Fruit fly (Drosophila melanogaster) whole organism, adult: Measurements from ENCODE around the gene Ac78C.
A peak's percentile ranks its signal among the peaks of the same experiment; 100 is the strongest.

Experiments
- CG11617 ChIP-seq: fragments of 200-800 bp; sonication (Bioruptor generic); optimal IDR thresholded peaks from 2 replicates; lab custom pipeline; 2017; ENCODE audit warnings: mild to moderate bottlenecking, missing biosample characterization, missing genetic modification reagents, missing genetic modification characterization
- CG12768 ChIP-seq: fragments of 200-800 bp; sonication (Bioruptor generic); optimal IDR thresholded peaks from 2 replicates; lab custom pipeline; 2017; ENCODE audit warnings: missing biosample characterization, missing genetic modification characterization, mild to moderate bottlenecking, moderate library complexity, missing genetic modification reagents
- CG14711 ChIP-seq: fragments of 200-800 bp; sonication (Bioruptor generic); optimal IDR thresholded peaks from 2 replicates; lab custom pipeline; 2018; ENCODE audit warnings: missing biosample characterization, mild to moderate bottlenecking, missing genetic modification characterization, moderate library complexity
- CG1620 ChIP-seq: fragments of 200-800 bp; sonication (Bioruptor generic); optimal IDR thresholded peaks from 2 replicates; lab custom pipeline; 2016; ENCODE audit warnings: missing biosample characterization, missing genetic modification characterization
- CG33017 ChIP-seq: fragments of 200-800 bp; sonication (Bioruptor generic); optimal IDR thresholded peaks from 2 replicates; lab custom pipeline; 2018; ENCODE audit warnings: missing biosample characterization, mild to moderate bottlenecking, missing genetic modification characterization, moderate library complexity
- CG5204 ChIP-seq: fragments of 200-800 bp; sonication (Bioruptor generic); optimal IDR thresholded peaks from 2 replicates; lab custom pipeline; 2016; ENCODE audit warnings: missing biosample characterization, missing genetic modification characterization
- CG7045 ChIP-seq: fragments of 200-800 bp; sonication (Bioruptor generic); optimal IDR thresholded peaks from 2 replicates; lab custom pipeline; 2017; ENCODE audit warnings: missing biosample characterization, mild to moderate bottlenecking, missing genetic modification characterization
- CG7101 ChIP-seq: fragments of 200-800 bp; sonication (Bioruptor generic); optimal IDR thresholded peaks from 2 replicates; lab custom pipeline; 2018; ENCODE audit warnings: missing biosample characterization, mild to moderate bottlenecking, missing genetic modification characterization, moderate library complexity
- Clk ChIP-seq: fragments of 200-800 bp; sonication (Bioruptor generic); optimal IDR thresholded peaks from 2 replicates; lab custom pipeline; 2017; ENCODE audit warnings: missing biosample characterization, missing genetic modification characterization
- Crg-1 ChIP-seq: fragments of 200-800 bp; sonication (Bioruptor generic); optimal IDR thresholded peaks from 2 replicates; lab custom pipeline; 2016; ENCODE audit warnings: missing biosample characterization, missing genetic modification characterization
- Hr96 ChIP-seq: fragments of 200-800 bp; sonication (Bioruptor generic); optimal IDR thresholded peaks from 2 replicates; lab custom pipeline; 2016; ENCODE audit warnings: missing biosample characterization, missing genetic modification characterization
- Mnt ChIP-seq: fragments of 200-800 bp; sonication (Bioruptor generic); optimal IDR thresholded peaks from 2 replicates; lab custom pipeline; 2016; ENCODE audit warnings: missing biosample characterization, mild to moderate bottlenecking, missing genetic modification characterization
- bab1 ChIP-seq: fragments of 200-800 bp; sonication (Bioruptor generic); optimal IDR thresholded peaks from 3 replicates; lab custom pipeline; 2019; ENCODE audit warnings: missing biosample characterization, mild to moderate bottlenecking, missing genetic modification characterization, moderate library complexity
- cic ChIP-seq: fragments of 200-800 bp; sonication (Bioruptor generic); optimal IDR thresholded peaks from 2 replicates; lab custom pipeline; 2017; ENCODE audit warnings: missing biosample characterization, mild to moderate bottlenecking, missing genetic modification characterization, moderate library complexity
- cnc ChIP-seq, 2 experiments: fragments of >200 bp; optimal IDR thresholded peaks; 2 replicates each; lab custom pipeline; 2017
- kay ChIP-seq: fragments of 200-800 bp; sonication (Bioruptor generic); peaks from one replicate; lab custom pipeline; 2016; ENCODE audit warnings: missing biosample characterization, missing genetic modification characterization, borderline replicate concordance
- ovo ChIP-seq: fragments of 200-800 bp; sonication (Bioruptor generic); optimal IDR thresholded peaks from 2 replicates; lab custom pipeline; 2016; ENCODE audit warnings: missing biosample characterization, missing genetic modification characterization
- pad ChIP-seq: fragments of 200-800 bp; sonication (Bioruptor generic); optimal IDR thresholded peaks from 3 replicates; lab custom pipeline; 2017; ENCODE audit warnings: missing biosample characterization, missing genetic modification characterization, mild to moderate bottlenecking, moderate library complexity, missing genetic modification reagents
- tj ChIP-seq: fragments of 200-800 bp; sonication (Bioruptor generic); optimal IDR thresholded peaks from 3 replicates; lab custom pipeline; 2017; ENCODE audit warnings: missing biosample characterization, mild to moderate bottlenecking, missing genetic modification characterization, moderate library complexity
- toe ChIP-seq: fragments of 200-800 bp; sonication (Bioruptor generic); optimal IDR thresholded peaks from 2 replicates; lab custom pipeline; 2016; ENCODE audit warnings: missing biosample characterization, missing genetic modification characterization

Gene Ac78C

DNA sequence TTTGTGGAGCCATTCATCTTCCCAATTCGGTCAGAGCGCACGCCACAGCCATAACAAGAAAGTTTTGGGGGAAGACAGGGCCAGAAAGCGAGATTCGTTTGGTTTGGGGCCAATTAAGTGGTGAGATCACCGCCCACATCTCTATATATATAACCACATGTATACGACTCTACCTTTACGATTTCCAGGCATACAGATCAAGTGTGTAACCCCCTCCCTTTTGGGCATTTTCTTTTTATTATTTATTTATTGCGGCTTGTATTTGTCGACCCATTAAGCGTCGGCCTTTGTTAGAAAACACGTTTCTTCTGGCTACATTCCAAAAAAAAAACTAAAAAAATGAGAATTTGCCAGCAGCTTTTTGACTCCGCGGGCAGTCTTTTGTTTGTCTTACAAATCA, 70.4 kb downstream of the Ac78C start:
- TF ChIP-seq CG12768 (GFP tag; lab: Kevin White, UChicago) (no peak), Crg-1 (no peak), CG5204 (GFP tag; lab: Kevin White, UChicago) (no peak), CG7101 (tag; lab: Kevin White, UChicago) (no peak), CG33017 (tag; lab: Kevin White, UChicago) (no peak), CG11617 (GFP tag; lab: Kevin White, UChicago) (no peak), cic (no peak), bab1 (no peak)

DNA sequence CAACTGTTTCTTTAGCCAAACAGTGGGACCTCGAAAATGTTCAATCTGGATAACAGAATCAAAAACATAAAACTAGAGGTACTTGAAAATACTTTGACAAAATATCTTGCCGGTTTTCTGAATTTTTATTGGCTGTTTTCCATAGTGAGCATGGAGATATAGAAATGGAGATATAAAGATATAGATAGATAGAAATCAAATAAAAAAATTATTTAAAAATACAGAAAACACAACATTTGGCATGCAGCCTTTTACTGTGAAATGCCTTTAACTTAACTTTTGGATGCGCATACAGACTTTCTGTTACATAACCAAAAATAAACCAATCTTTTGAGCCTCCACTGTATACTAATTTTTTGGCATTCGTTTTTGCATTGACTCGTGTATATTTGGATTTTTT, 71.3 kb downstream of the Ac78C start:
- TF ChIP-seq CG12768 (GFP tag; lab: Kevin White, UChicago) (no peak), CG14711 (tag; lab: Kevin White, UChicago) (no peak)

DNA sequence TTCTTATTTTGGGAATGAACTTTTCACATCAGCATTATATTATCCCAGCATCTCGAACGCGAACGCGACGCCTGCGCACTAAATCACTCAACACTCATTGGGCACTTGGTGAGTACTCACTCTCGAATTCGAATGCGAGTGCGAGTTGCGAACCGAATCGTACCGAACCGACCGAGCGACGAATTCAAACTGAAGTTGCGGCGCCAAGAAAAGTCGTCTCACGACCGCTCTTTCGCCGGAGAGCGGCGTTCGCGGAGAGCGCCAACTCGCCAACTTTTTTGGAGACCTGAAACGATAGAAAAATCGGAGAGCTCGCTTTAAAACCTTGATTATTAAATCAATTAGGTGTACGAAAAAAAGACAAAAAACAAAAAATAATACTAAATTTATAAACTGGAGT, 71.8 kb downstream of the Ac78C start:
- no peak for TF ChIP-seq CG11617 (GFP tag; lab: Kevin White, UChicago)
- no peak for TF ChIP-seq cic
- peak; percentile 34 for TF ChIP-seq tj
- TF ChIP-seq CG1620 (GFP tag; lab: Kevin White, UChicago): no peak
- no peak for TF ChIP-seq Hr96 (GFP tag; lab: Kevin White, UChicago)
- no peak for TF ChIP-seq CG7045 (GFP tag; lab: Kevin White, UChicago)
- no peak for TF ChIP-seq toe
- no peak for TF ChIP-seq Clk (GFP tag; lab: Kevin White, UChicago)
- peak; percentile 1 for TF ChIP-seq bab1
- no peak for TF ChIP-seq Crg-1

DNA sequence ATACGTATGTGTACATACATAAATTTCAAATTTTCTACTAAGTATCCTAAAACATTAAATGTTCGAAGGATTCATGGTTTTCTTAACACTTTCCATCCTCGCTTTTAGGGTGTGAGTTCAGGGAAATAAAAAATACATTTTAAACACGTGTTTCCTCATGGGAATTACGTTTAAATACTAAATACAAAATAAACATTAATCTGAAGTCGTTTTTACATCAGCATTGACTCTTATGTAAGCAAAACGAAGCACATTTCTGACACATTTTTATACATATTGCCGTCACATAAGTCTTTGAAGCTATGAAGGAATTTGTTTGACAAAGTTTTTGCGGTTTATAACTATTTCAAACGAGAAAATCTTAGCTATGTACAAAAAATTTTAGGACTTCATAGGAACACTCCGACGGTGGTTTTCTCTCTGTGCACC, 72.7 kb downstream of the Ac78C start:
- TF ChIP-seq kay (GFP tag; lab: Kevin White, UChicago) (peak; percentile 26), CG33017 (tag; lab: Kevin White, UChicago) (no peak)

DNA sequence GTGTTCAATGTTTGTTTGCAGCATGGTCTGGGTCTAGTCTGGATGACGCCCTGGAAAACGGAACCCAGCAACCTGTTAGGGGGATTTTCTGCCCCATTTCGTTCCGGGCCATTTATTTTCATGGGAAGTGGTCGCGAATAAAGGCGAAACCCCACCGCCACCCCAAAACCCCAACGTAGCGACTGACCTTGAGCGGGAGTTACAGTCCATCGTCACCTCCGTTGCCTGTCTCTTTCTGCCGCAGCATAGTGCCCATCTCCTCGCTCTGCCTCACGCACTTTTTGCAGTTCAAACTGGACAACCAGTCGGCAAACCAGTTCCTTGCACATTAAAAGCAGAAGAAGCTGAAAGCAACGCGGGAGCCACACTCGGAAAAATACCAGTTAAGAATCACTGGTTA, 73.1 kb downstream of the Ac78C start:
- TF ChIP-seq ovo (GFP tag; lab: Kevin White, UChicago) (no peak), CG14711 (tag; lab: Kevin White, UChicago) (no peak), pad (GFP tag; lab: Kevin White, UChicago) (no peak), Mnt (GFP tag; lab: Kevin White, UChicago) (no peak), CG7101 (tag; lab: Kevin White, UChicago) (no peak)

DNA sequence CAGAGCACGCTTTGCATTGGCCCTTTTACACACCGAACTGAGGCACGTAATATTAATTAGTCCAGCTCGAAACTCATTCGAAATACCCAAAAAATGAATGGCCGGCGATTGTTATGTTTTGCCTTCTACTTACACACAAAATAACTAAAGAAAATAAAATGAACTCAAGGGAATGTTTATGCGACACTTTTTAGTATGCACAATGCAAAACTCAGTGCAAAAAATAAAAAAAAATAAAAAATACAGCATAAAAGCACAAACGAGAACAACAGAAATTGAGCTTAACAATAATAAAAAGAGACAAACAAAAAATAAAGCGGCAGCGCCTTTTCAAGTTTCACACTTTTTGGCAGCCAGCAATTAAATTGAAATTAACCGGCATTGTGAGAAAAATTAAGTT, 74.3 kb downstream of the Ac78C start:
- TF ChIP-seq cnc (optimal IDR thresholded peaks at IDR 0.05; lab: Kevin White, UChicago) (no peak), CG11617 (GFP tag; lab: Kevin White, UChicago) (no peak), tj (peak; percentile 74), CG1620 (GFP tag; lab: Kevin White, UChicago) (no peak), Mnt (GFP tag; lab: Kevin White, UChicago) (no peak), CG7045 (GFP tag; lab: Kevin White, UChicago) (no peak)

DNA sequence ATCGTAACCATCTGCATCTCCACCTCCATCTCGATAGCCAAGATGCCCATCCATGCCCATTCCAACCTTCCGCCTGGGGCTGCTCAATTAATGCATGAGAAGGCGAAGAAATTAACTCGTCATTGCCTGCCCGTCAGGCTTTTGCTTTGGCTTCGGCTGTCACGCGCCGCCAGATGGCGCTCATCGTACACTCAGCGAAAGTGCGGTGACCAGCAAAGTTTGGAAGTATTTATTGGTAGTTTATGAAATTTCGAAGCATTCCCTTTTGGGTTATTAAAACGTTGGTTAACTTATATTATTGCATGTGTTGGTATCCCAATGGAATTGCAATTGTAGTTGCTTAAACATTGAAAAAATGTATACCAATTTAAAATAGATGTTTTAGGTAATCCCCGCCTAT, 81.5 kb downstream of the Ac78C start:
- TF ChIP-seq Mnt (GFP tag; lab: Kevin White, UChicago) (no peak), cic (no peak), pad (GFP tag; lab: Kevin White, UChicago) (no peak), ovo (GFP tag; lab: Kevin White, UChicago) (no peak), CG11617 (GFP tag; lab: Kevin White, UChicago) (no peak), CG12768 (GFP tag; lab: Kevin White, UChicago) (no peak)

DNA sequence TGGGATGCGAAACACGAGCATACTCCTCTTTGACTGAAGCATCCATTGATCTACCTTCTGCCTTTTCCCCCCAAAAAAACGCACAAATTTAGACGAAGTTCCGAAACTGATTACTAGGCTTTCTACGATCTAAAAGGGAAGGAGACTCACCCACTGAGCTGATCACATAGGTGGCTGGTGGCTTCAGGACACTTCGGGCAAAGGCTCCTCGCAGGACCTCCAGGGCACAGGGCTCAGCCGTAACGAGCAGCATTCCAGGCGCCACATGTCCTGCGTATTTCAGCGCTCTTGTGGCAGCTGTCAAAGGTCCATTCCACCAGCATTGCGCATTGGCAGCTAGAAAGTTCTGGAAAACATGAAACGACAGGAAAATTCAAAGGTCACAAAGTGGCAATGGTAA, 82.8 kb downstream of the Ac78C start, which contains the start of gene CG33285:
CG33285 (minus strand) TSS at position 101 of the 400 bp plus-strand sequence.
- no peak for TF ChIP-seq CG33017 (tag; lab: Kevin White, UChicago)
- TF ChIP-seq Hr96 (GFP tag; lab: Kevin White, UChicago): no peak
- TF ChIP-seq Mnt (GFP tag; lab: Kevin White, UChicago): no peak
- TF ChIP-seq CG11617 (GFP tag; lab: Kevin White, UChicago): no peak
- TF ChIP-seq CG5204 (GFP tag; lab: Kevin White, UChicago): no peak
